Worm (Caenorhabditis elegans) whole organism, L4/young adult: ENCODE measurements around the gene F54C8.6.

ENCODE experiments used
- W03F9.2 ChIP-seq: fragments of 150-350 bp; optimal IDR thresholded peaks from 2 replicates; lab custom pipeline; 2014; ENCODE audit warnings: missing biosample characterization, missing genetic modification characterization
- dao-5 ChIP-seq: sonication (generic microtip); optimal IDR thresholded peaks from 2 replicates; lab custom pipeline; 2016; ENCODE audit warnings: missing genotype, missing genetic modification characterization, moderate library complexity, missing compliant biosample characterization
- him-1 ChIP-seq: sonication (generic microtip); optimal IDR thresholded peaks from 2 replicates; lab custom pipeline; 2016; ENCODE audit warnings: missing genotype, missing genetic modification reagents, missing genetic modification characterization, missing compliant biosample characterization

DNA sequence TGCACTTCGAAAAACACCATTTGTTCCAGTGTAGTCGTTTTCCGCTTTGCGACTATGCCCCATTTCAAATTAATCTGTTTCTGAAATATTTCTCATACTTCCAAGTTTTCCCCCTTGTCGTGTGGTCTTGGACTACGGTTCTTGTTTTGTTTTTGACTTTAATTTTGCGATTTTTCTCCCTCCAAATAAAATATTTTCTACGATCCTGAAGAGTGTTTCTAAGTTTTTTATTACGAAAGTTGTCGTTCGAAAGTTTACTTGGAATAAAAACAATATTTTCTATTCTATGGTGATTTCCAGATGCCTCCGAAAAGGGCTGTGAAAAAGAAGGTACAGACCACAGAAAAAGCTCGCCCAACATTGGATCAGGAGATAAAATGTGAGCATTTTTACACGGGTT, 18.1 kb upstream of the F54C8.6 start, which contains the start of gene tag-342:
- TF ChIP-seq him-1 (tag; lab: Kevin White, UChicago) (no peak), W03F9.2 (tag; lab: Kevin White, UChicago) (no peak), dao-5 (tag; lab: Kevin White, UChicago) (no peak)
